Fruit fly (Drosophila melanogaster): Measurements from ENCODE around the gene Sfxn1-3.

The Sfxn1-3 gene

DNA sequence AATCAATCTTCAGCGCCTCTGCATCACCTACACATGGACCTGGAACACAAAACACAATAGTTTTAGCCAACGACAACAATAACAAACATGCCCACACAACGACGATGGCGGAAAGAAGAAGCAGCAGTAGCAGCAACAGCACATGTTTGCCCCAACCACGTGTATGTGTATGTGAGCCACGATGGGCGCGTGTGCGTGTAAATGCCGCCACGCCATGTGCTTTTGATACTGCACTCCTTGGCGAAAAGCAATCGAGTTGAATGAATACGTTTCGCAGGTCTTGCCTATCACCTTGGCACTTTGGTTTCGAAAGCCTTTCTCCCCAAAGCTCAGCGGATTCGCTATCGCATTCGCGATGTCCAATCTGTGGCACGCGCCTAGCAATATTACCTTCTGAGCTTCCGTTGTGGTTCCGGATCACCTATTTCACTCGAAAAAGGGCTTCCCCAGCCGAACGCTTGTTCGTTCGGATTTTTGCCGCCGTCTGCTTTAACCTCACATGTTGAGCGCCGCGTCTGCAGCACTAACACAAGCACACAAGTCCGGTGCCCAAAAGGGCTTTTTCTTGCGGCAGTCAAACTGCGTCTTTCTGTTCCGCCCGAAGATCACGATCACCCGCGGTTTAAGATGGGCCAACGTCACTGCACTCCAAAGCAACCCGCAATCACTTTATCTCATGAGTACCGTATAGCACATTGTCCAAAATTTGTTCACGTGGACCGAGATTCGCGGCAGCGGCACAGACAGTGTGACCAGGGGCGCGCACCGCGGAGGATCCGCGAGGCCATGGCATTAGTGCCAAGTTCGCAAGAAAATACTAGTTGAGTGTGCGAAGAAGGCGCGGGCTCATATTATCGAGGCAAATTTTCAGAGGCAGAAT lies 50.4 kb downstream of the Sfxn1-3 start, which contains the start of gene srl:
Gene srl (minus strand): TSS at position 751 of the 880 bp plus-strand sequence.
- TF ChIP-seq CG10348 (GFP tag; IDR thresholded peaks at IDR 0.05) (no peak), CG32121 (GFP tag; IDR thresholded peaks at IDR 0.05) (0 out of 2 replicates have a peak, but pooled peaks have one; percentile 14)
